Fruit fly (Drosophila melanogaster) whole organism, embryonic: ENCODE data around the gene CG17187.
A peak's percentile ranks its signal among the peaks of the same experiment; 100 is the strongest.

Experiments used
- Bgb ChIP-seq: fragments of 200-800 bp; sonication (Bioruptor generic); IDR thresholded peaks from 2 replicates; pipeline ENCODE4 v1.3.6; 2022; ENCODE audit warnings: missing biosample characterization, missing genetic modification characterization; ENCODE audit not compliant: partially characterized antibody
- Blimp-1 ChIP-seq: fragments of 200-800 bp; sonication (Bioruptor generic); optimal IDR thresholded peaks from 3 replicates; lab custom pipeline; 2018; ENCODE audit warnings: missing biosample characterization, missing genetic modification characterization, mild to moderate bottlenecking, moderate library complexity, missing genetic modification reagents
- CG10654 ChIP-seq: fragments of 200-800 bp; sonication (Bioruptor generic); optimal IDR thresholded peaks from 2 replicates; lab custom pipeline; 2016; ENCODE audit warnings: missing biosample characterization, missing genetic modification characterization
- CG11696 ChIP-seq: fragments of 200-800 bp; sonication (Bioruptor generic); IDR thresholded peaks from 2 replicates; pipeline ENCODE4 v1.3.6; 2022; ENCODE audit warnings: missing biosample characterization, missing genetic modification characterization
- CG12942 ChIP-seq: fragments of 200-800 bp; sonication (Bioruptor generic); optimal IDR thresholded peaks from 3 replicates; lab custom pipeline; 2016; ENCODE audit warnings: missing biosample characterization, missing genetic modification characterization
- CG13894 ChIP-seq: fragments of 200-800 bp; sonication (Bioruptor generic); optimal IDR thresholded peaks from 3 replicates; lab custom pipeline; 2018; ENCODE audit warnings: missing biosample characterization, mild to moderate bottlenecking, missing genetic modification characterization, moderate library complexity
- CG14441 ChIP-seq: fragments of 200-800 bp; sonication (Bioruptor generic); IDR thresholded peaks from 2 replicates; pipeline ENCODE4 v1.3.6; 2022; ENCODE audit warnings: missing biosample characterization, missing genetic modification characterization
- CG15479 ChIP-seq: fragments of 200-800 bp; sonication (Bioruptor generic); optimal IDR thresholded peaks from 3 replicates; lab custom pipeline; 2019; ENCODE audit warnings: missing biosample characterization, mild to moderate bottlenecking, missing genetic modification characterization, moderate library complexity
- CG16779 ChIP-seq: fragments of 200-800 bp; sonication (Bioruptor generic); IDR thresholded peaks from 2 replicates; pipeline ENCODE4 v1.3.6; 2022; ENCODE audit warnings: missing biosample characterization, missing genetic modification characterization
- CG1832 ChIP-seq: fragments of 200-800 bp; sonication (Bioruptor generic); optimal IDR thresholded peaks from 2 replicates; lab custom pipeline; 2017; ENCODE audit warnings: missing biosample characterization, mild to moderate bottlenecking, missing genetic modification characterization, inconsistent platforms
- CG18764 ChIP-seq: fragments of 200-800 bp; sonication (Bioruptor generic); optimal IDR thresholded peaks from 3 replicates; lab custom pipeline; 2016; ENCODE audit warnings: missing biosample characterization, missing genetic modification characterization
- CG2712 ChIP-seq: fragments of 200-800 bp; optimal IDR thresholded peaks from 3 replicates; lab custom pipeline; 2019; ENCODE audit warnings: missing biosample characterization, mild to moderate bottlenecking, missing genetic modification characterization, moderate library complexity
- CG2875 ChIP-seq: fragments of 200-800 bp; sonication (Bioruptor generic); optimal IDR thresholded peaks from 2 replicates; lab custom pipeline; 2017; ENCODE audit warnings: missing biosample characterization, mild to moderate bottlenecking, missing genetic modification characterization, missing genetic modification reagents
- CG30403 ChIP-seq: fragments of 200-800 bp; sonication (Bioruptor generic); optimal IDR thresholded peaks from 3 replicates; lab custom pipeline; 2016; ENCODE audit warnings: missing biosample characterization, missing genetic modification characterization
- CG31441 ChIP-seq: fragments of 200-800 bp; sonication (Bioruptor generic); IDR thresholded peaks from 2 replicates; pipeline ENCODE4 v1.3.6; 2022; ENCODE audit warnings: missing biosample characterization, missing genetic modification characterization
- CG3847 ChIP-seq: fragments of 200-800 bp; sonication (Bioruptor generic); IDR thresholded peaks from 2 replicates; pipeline ENCODE4 v1.3.6; 2022; ENCODE audit warnings: missing biosample characterization, missing genetic modification characterization
- CG4282 ChIP-seq: fragments of 200-800 bp; sonication (Bioruptor generic); optimal IDR thresholded peaks from 2 replicates; lab custom pipeline; 2016; ENCODE audit warnings: missing biosample characterization, missing genetic modification characterization
- CG6254 ChIP-seq: fragments of 200-800 bp; sonication (Bioruptor generic); optimal IDR thresholded peaks from 3 replicates; lab custom pipeline; 2017; ENCODE audit warnings: mild to moderate bottlenecking, missing biosample characterization, missing genetic modification reagents, missing genetic modification characterization
- CG8944 ChIP-seq: fragments of 200-800 bp; sonication (Bioruptor generic); optimal IDR thresholded peaks from 3 replicates; lab custom pipeline; 2016; ENCODE audit warnings: missing biosample characterization, missing genetic modification characterization
- CG9215 ChIP-seq: fragments of 200-800 bp; sonication (Bioruptor generic); IDR thresholded peaks from 2 replicates; pipeline ENCODE4 v1.3.6; 2022; ENCODE audit warnings: missing biosample characterization, missing genetic modification characterization
- CoRest ChIP-seq: fragments of 200-800 bp; sonication (Bioruptor generic); optimal IDR thresholded peaks from 3 replicates; lab custom pipeline; 2018; ENCODE audit warnings: missing biosample characterization, mild to moderate bottlenecking, missing genetic modification characterization, moderate library complexity
- Dad ChIP-seq: fragments of 200-800 bp; sonication (Bioruptor generic); optimal IDR thresholded peaks from 3 replicates; lab custom pipeline; 2016; ENCODE audit warnings: missing biosample characterization, missing genetic modification characterization
- Dek ChIP-seq: fragments of 200-800 bp; sonication (Bioruptor generic); optimal IDR thresholded peaks from 3 replicates; lab custom pipeline; 2019; ENCODE audit warnings: missing biosample characterization, mild to moderate bottlenecking, missing genetic modification characterization, moderate library complexity
- Elba2 ChIP-seq: fragments of 200-800 bp; sonication (Bioruptor generic); optimal IDR thresholded peaks from 3 replicates; lab custom pipeline; 2016; ENCODE audit warnings: missing biosample characterization, missing genetic modification characterization
- Lim3 ChIP-seq: fragments of 200-800 bp; sonication (Bioruptor generic); IDR thresholded peaks from 2 replicates; pipeline ENCODE4 v1.3.6; 2022; ENCODE audit warnings: missing biosample characterization, missing genetic modification characterization
- Lpt ChIP-seq: fragments of >200 bp; optimal IDR thresholded peaks from 2 replicates; lab custom pipeline; 2018; ENCODE audit warnings: missing biosample characterization, missing genetic modification characterization
- Max ChIP-seq: fragments of 200-800 bp; sonication (Bioruptor generic); optimal IDR thresholded peaks from 2 replicates; lab custom pipeline; 2016; ENCODE audit warnings: missing biosample characterization, mild to moderate bottlenecking, missing genetic modification characterization
- NK7.1 ChIP-seq: fragments of 200-800 bp; sonication (Bioruptor generic); optimal IDR thresholded peaks from 3 replicates; lab custom pipeline; 2016; ENCODE audit warnings: missing biosample characterization, missing genetic modification characterization
- Neu2 ChIP-seq: fragments of 200-800 bp; sonication (Bioruptor generic); optimal IDR thresholded peaks from 3 replicates; lab custom pipeline; 2016; ENCODE audit warnings: missing biosample characterization, missing genetic modification characterization, borderline replicate concordance
- Scr ChIP-seq: fragments of 200-800 bp; sonication (Bioruptor generic); IDR thresholded peaks from 2 replicates; pipeline ENCODE4 v1.3.6; 2022; ENCODE audit warnings: missing biosample characterization, missing genetic modification characterization; ENCODE audit not compliant: partially characterized antibody
- Sin3A ChIP-seq: fragments of >200 bp; optimal IDR thresholded peaks from 2 replicates; lab custom pipeline; 2018
- Stat92E ChIP-seq, 3 experiments: fragments of >200 bp in 2 of 3; fragments of 200-800 bp in 1 of 3; sonication (Bioruptor generic) in 1 of 3; optimal IDR thresholded peaks; 2 replicates each; lab custom pipeline; 2017 to 2019; ENCODE audit warnings: missing biosample characterization in 3 of 3, missing genetic modification characterization in 3 of 3, mild to moderate bottlenecking in 1 of 3, moderate library complexity in 1 of 3
- TFAM ChIP-seq: fragments of 200-800 bp; sonication (Bioruptor generic); optimal IDR thresholded peaks from 2 replicates; lab custom pipeline; 2017; ENCODE audit warnings: missing biosample characterization, missing genetic modification characterization, inconsistent platforms
- abd-A ChIP-seq: fragments of 200-800 bp; sonication (Bioruptor generic); optimal IDR thresholded peaks from 3 replicates; lab custom pipeline; 2019; ENCODE audit warnings: missing biosample characterization, mild to moderate bottlenecking, missing genetic modification characterization, moderate library complexity
- chinmo ChIP-seq: fragments of 200-800 bp; sonication (Bioruptor generic); IDR thresholded peaks from 4 replicates; pipeline ENCODE4 v1.3.6; 2022; ENCODE audit warnings: missing biosample characterization, missing genetic modification characterization; ENCODE audit not compliant: partially characterized antibody
- exex ChIP-seq: fragments of 200-800 bp; sonication (Bioruptor generic); optimal IDR thresholded peaks from 4 replicates; lab custom pipeline; 2018; ENCODE audit warnings: missing biosample characterization, mild to moderate bottlenecking, missing genetic modification characterization, moderate library complexity
- hkb ChIP-seq, 2 experiments: fragments of 200-800 bp in 1 of 2; fragments of >200 bp in 1 of 2; sonication (Bioruptor generic) in 1 of 2; IDR thresholded peaks in 1 of 2; optimal IDR thresholded peaks in 1 of 2; 2 replicates each; pipeline versions ENCODE4 v1.3.6 to Lab custom; 2017 to 2022; ENCODE audit warnings: missing biosample characterization in 1 of 2, missing genetic modification characterization in 1 of 2
- jumu ChIP-seq: fragments of 200-800 bp; sonication (Bioruptor generic); optimal IDR thresholded peaks from 3 replicates; lab custom pipeline; 2016; ENCODE audit warnings: missing biosample characterization, missing genetic modification characterization
- knrl ChIP-seq: fragments of 200-800 bp; sonication (Bioruptor generic); IDR thresholded peaks from 3 replicates; pipeline ENCODE4 v1.3.6; 2022; ENCODE audit warnings: missing biosample characterization, missing genetic modification characterization; ENCODE audit not compliant: partially characterized antibody
- mld ChIP-seq: fragments of 200-800 bp; sonication (Bioruptor generic); IDR thresholded peaks from 3 replicates; pipeline ENCODE4 v1.3.6; 2022; ENCODE audit warnings: missing biosample characterization, missing genetic modification characterization; ENCODE audit not compliant: partially characterized antibody
- onecut ChIP-seq: fragments of 200-800 bp; sonication (Bioruptor generic); IDR thresholded peaks from 2 replicates; pipeline ENCODE4 v1.3.6; 2022; ENCODE audit warnings: missing biosample characterization, missing genetic modification characterization
- pb ChIP-seq: fragments of 200-800 bp; sonication (Bioruptor generic); optimal IDR thresholded peaks from 3 replicates; lab custom pipeline; 2016; ENCODE audit warnings: missing biosample characterization, missing genetic modification characterization
- psq ChIP-seq: fragments of 200-800 bp; sonication (Bioruptor generic); optimal IDR thresholded peaks from 2 replicates; lab custom pipeline; 2017; ENCODE audit warnings: missing biosample characterization, missing genetic modification characterization
- pzg ChIP-seq: fragments of 200-800 bp; sonication (Bioruptor generic); optimal IDR thresholded peaks from 3 replicates; lab custom pipeline; 2018; ENCODE audit warnings: missing biosample characterization, mild to moderate bottlenecking, missing genetic modification characterization, moderate library complexity
- ranshi ChIP-seq: fragments of 200-800 bp; sonication (Bioruptor generic); IDR thresholded peaks from 2 replicates; pipeline ENCODE4 v1.3.6; 2022; ENCODE audit warnings: missing biosample characterization, missing genetic modification characterization
- sens-2 ChIP-seq: fragments of 200-800 bp; sonication (Bioruptor generic); IDR thresholded peaks from 2 replicates; pipeline ENCODE4 v1.3.6; 2022; ENCODE audit warnings: missing biosample characterization, missing genetic modification characterization
- sim ChIP-seq: fragments of 200-800 bp; sonication (Bioruptor generic); IDR thresholded peaks from 2 replicates; pipeline ENCODE4 v1.3.6; 2022; ENCODE audit warnings: missing biosample characterization, missing genetic modification characterization
- trh ChIP-seq: fragments of 200-800 bp; sonication (Bioruptor generic); optimal IDR thresholded peaks from 2 replicates; lab custom pipeline; 2016; ENCODE audit warnings: missing biosample characterization, missing genetic modification characterization
- tx ChIP-seq: fragments of 200-800 bp; sonication (Bioruptor generic); optimal IDR thresholded peaks from 2 replicates; lab custom pipeline; 2016; ENCODE audit warnings: missing biosample characterization, missing genetic modification characterization
- vfl ChIP-seq: fragments of 200-800 bp; sonication (Bioruptor generic); optimal IDR thresholded peaks from 2 replicates; lab custom pipeline; 2016; ENCODE audit warnings: missing biosample characterization, missing genetic modification characterization
- yki ChIP-seq: fragments of >200 bp; optimal IDR thresholded peaks from 3 replicates; lab custom pipeline; 2018

The CG17187 gene

dm6 chr3R:11236041-11236440 is 4.4 kb upstream of the CG17187 start, which contains the start of gene CG31441 (continued):
- TF ChIP-seq chinmo (GFP tag; lab: Robert Waterston, UW) (0 out of 4 replicates have a peak, but pooled peaks have one; percentile 62), pb (GFP tag; lab: Kevin White, UChicago) (no peak), tx (GFP tag; lab: Kevin White, UChicago) (no peak), Stat92E (GFP tag; optimal IDR thresholded peaks at IDR 0.05; lab: Kevin White, UChicago) (no peak), CG9215 (GFP tag; lab: Robert Waterston, UW) (no peak), exex (tag; lab: Kevin White, UChicago) (no peak), CG12942 (no peak), CG3847 (no peak), yki (lab: Kevin White, UChicago) (no peak), abd-A (tag; lab: Kevin White, UChicago) (no peak), Neu2 (GFP tag; lab: Kevin White, UChicago) (no peak), CG31441 (no peak), CG1832 (GFP tag; lab: Kevin White, UChicago) (no peak), CG8944 (no peak), CG15479 (no peak), sim (GFP tag; lab: Robert Waterston, UW) (no peak), pzg (GFP tag; lab: Kevin White, UChicago) (peak; percentile 49), CG6254 (GFP tag; lab: Kevin White, UChicago) (no peak), CG13894 (tag; lab: Kevin White, UChicago) (no peak), psq (GFP tag; lab: Kevin White, UChicago) (no peak), NK7.1 (GFP tag; lab: Kevin White, UChicago) (no peak), ranshi (GFP tag; lab: Robert Waterston, UW) (no peak), Max (GFP tag; lab: Kevin White, UChicago) (no peak), CG4282 (no peak), Blimp-1 (GFP tag; lab: Kevin White, UChicago) (no peak), Scr (GFP tag; lab: Robert Waterston, UW) (peak; percentile 61), knrl (peak; percentile 38; the same call in 1 of the 3 replicates), sens-2 (no peak), TFAM (GFP tag; lab: Kevin White, UChicago) (no peak), Elba2 (GFP tag; lab: Kevin White, UChicago) (no peak), CG11696 (GFP tag; lab: Robert Waterston, UW) (no peak), CG2875 (GFP tag; lab: Kevin White, UChicago) (no peak), CG10654 (GFP tag; lab: Kevin White, UChicago) (no peak), Lpt (GFP tag; lab: Kevin White, UChicago) (no peak), Lim3 (GFP tag; lab: Robert Waterston, UW) (no peak), mld (no peak), vfl (no peak), jumu (GFP tag; lab: Kevin White, UChicago) (no peak), CoRest (tag; lab: Kevin White, UChicago) (no peak), onecut (GFP tag; lab: Robert Waterston, UW) (no peak), Bgb (GFP tag; lab: Robert Waterston, UW) (0 out of 2 replicates have a peak, but pooled peaks have one; percentile 24), CG30403 (GFP tag; lab: Kevin White, UChicago) (no peak), CG2712 (tag; lab: Kevin White, UChicago) (peak; percentile 3), Dek (no peak), Sin3A (no peak), CG18764 (GFP tag; lab: Kevin White, UChicago) (no peak), trh (GFP tag; lab: Kevin White, UChicago) (no peak), CG16779 (GFP tag; lab: Robert Waterston, UW) (no peak), hkb (optimal IDR thresholded peaks at IDR 0.05; lab: Kevin White, UChicago) (no peak), hkb (GFP tag; IDR thresholded peaks at IDR 0.05; lab: Robert Waterston, UW) (no peak), Dad (GFP tag; lab: Kevin White, UChicago) (no peak), CG14441 (GFP tag; lab: Robert Waterston, UW) (no peak)
